Fruit fly (Drosophila melanogaster) ovary, adult (tissue): Measurements from ENCODE around the gene Idh3g.

ENCODE experiments used
- CG17801 ChIP-seq: fragments of 200-800 bp; optimal IDR thresholded peaks from 2 replicates; lab custom pipeline; 2019; ENCODE audit warnings: missing biosample characterization, mild to moderate bottlenecking, missing genetic modification characterization, moderate library complexity; ENCODE audit not compliant: partially characterized antibody

Idh3g gene

DNA sequence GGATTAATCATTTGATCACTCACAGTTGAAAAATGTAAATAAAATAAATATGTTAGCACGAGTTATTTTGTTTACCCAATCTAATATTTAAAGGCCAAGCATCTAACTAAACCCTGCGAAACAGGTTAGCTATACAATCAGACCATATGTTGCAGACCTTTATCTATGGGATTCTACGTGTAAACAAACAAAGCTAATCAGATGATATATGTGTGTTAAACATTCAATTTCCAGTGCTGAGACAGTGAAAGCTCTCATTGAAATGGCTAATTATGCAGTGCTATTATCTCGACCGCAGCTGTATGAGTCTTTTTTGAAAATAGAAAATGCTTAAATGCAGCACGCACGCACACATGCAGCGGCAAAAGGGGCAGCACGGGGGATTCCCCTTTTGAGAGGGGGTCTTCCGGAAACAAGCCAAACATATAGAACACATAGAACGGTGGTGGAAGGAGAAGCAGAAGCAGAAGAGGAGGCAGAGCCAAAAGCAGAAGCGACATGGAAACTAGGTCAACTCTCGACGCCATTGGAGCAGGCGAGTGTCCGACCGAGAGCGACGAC is 20.7 kb upstream of the Idh3g start:
- TF ChIP-seq CG17801, result no peak

DNA sequence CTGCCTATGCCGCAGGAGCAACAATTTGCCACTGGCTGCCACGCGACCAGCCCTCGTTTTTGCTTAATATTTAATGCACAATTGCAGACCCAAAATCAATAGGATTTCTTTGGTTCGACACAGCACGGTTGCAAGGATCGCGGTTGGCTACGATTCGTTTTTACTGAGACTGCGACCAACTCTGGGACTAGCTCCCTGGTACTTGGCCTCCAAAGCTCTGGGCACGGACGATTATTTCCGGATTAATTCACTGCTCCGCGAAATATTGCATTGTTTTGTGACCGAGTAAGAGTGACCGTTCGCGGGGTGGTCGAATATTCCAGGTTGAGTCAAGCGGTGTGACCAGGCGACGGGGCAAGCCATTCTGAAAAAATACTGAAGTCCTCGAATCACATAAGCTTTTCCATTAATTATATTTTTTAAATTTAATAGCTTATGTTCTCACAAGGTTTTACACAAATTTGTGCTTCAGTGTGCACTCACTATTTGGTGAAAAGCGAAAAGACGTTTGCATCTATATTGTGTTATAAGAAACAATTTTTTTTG is 19.6 kb upstream of the Idh3g start, which contains the start of gene Tnks:
TSS of gene Tnks (minus strand) at position 302 of the 546 bp plus-strand sequence.
- no peak for TF ChIP-seq CG17801

DNA sequence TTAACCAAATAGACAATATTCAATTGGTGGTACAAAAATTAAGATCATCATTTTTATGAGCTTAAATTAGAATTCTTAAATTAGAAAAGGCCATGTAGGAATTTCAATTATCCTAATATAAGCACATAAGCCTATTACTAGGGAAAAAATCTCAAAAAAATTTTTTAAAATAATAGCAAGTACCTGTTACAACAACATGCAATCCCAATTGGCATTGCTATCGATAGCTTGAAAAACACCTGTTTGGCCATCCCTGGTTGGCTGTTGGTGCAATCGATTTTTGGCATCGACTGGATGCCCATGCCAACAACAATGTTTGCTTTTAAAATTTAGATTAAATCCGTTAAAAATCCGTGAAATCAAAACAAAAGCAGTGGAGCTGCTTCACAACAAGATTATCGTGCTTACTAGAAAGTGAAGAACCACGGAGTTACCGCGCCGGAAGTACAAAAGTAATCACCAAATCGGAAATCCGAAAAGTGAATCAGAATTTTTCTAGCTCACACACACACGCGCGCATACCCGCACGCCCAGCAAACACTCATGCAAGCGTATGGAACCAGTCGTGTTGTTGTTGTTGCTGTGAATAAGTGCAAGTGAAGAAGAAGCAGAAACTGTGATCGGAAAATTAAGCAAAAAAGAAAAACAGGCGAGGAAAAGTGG is 19.0 kb upstream of the Idh3g start, which contains the start of gene RASSF8:
TSS of gene RASSF8 (plus strand) at position 265 of the 663 bp plus-strand sequence.
- peak; percentile 48 for TF ChIP-seq CG17801

DNA sequence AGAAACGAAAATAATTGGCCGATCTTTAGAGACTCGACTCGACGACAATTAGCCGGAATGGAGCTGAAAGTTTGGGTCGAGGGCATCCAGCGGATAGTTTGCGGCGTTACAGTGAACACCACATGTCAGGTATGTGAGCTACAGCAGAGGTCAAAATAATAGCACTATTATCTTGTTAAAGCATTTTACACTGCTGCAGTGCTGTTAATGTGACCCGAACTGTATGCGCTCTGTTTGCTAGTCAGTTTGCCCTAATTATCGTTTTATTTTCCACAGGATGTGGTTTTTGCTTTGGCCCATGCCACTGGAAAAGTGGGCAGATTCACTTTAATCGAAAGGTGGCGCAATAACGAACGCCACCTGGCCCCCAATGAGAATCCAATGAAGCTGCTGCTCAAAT is 18.3 kb upstream of the Idh3g start:
- no peak for TF ChIP-seq CG17801

DNA sequence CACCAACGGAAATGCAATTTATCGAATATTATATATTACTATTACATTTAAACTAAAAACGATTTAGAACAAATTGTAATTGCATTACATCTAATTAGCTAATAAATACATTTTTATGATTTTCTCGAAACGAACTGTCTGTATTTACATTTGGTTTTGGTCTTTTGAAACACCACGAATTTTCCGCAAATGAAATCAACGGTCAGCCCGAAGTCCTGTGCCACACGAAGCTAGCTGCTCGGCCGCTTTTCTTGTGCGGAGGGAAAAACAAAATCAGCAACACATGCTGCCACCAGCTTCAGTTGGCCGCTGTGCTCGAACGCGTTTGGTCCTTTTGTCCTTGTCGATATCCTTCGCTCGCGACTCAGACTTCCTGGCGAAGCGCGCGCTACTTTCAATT is 15.1 kb upstream of the Idh3g start, which contains the start of gene Lgr3:
TSS of gene Lgr3 (plus strand) at position 301 of the 400 bp plus-strand sequence.
- TF ChIP-seq CG17801, result no peak

DNA sequence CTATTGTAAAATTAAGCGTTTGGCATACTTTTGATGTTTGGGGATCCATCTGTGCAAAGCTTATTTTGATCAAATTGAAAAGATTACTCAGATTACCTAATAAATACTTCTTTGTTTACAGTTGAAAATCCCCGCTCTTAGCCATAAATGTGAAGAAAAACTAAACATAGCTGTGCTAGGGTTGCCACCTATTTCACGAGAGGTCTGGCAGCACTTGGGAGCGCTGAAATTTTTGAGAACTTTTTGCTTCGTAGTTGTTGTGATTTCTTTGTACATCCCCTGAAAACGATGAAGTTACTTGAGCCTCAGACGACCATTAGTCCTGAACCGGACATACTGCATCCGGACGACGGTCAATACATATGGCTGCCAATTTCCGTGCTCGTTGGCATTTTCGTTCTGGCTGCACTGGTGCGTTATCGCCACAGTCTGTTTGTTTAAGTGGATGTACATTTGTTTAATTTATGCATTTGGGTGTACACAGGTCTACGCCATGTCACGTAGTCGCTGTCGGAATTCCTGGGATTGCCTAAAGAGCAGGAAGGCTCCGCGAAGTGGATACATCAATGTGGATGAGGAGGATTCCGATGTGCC is 2.1 kb upstream of the Idh3g start, which contains the start of the genes CG4730 and CG5039:
TSS of gene CG4730 (minus strand) at position 194 of the 594 bp plus-strand sequence.
TSS of gene CG5039 (plus strand) at position 195 of the 594 bp plus-strand sequence.
- no peak for TF ChIP-seq CG17801

DNA sequence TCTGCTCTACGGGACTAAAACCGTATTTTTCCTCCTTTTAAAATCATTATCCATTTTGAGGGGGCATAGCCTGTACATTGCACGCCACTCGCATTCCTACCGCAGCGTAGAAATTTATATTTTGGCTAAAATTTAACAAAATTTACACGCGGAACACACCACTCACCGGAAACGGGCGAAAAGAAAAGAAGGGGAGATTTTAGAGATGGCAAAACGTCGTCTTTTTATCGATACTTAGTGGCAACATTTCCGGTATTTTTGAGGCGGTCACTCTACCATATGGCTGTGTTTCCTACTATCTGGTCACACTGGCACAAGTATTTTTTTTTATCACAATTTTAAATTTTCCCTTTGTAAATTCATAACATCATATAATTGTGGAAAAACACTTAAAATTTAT is 4.2 kb downstream of the Idh3g start, which contains the start of gene RpL27:
TSS of gene RpL27 (minus strand) at position 193 of the 400 bp plus-strand sequence.
- TF ChIP-seq CG17801, result peak; percentile 90

DNA sequence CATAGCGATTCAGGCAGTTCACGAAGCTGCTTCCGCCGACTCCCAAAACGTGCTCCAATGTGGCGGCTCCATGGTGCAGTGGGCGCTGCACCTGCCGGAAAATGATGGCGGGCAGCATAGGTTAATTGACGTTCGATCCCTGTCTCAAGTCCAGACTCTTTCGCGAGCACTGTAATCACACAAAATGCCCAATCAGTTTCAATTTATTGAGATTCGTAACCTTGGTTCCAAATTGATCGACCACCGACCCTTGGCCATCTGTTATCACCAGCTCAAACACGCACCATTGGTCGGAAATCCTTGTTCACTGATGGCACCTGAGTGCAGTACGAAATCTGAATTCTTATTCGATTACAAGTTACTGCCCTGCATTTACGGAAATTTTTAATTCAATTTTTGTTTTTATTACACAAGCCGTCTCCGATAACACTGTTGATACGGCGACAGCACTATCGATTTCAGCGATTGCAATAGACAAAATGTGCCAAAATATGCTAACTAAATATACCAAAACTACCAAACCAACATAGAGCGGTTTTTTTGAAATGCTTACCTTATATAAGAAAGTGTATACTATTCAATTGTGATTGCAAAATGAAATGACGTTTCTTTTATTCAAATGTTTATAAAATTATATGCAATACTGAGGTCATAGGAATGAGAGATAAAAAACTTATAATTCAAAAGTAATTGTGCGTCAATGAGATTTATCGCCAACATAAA is 6.2 kb downstream of the Idh3g start, which contains the start of gene CLS:
TSS of gene CLS (minus strand) at position 673 of the 723 bp plus-strand sequence.
- no peak for TF ChIP-seq CG17801

DNA sequence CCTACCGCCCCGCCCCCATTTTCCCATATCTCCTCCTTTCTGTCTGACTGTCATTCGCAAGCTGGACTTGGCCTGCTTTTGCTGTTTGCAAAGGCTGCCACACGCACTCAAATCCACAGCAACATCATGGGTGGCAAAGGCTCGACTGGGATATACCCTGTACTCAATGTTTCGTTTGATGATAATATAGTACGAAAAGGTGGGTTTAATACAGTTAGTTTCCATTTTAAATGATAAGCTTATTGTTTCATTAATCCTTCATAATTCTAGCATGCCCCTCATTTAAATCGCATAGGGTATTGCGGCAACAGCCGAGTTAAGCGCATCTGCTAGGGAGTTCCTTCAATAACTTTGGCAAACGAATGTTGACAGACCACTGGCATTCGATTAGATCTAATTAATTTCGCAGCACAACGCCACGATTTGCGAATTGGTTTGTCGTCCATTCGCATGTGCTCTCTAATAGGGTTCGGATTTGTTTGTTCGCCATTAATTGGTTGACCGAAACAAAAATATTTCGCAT is 13.6 kb downstream of the Idh3g start:
- TF ChIP-seq CG17801, result no peak

DNA sequence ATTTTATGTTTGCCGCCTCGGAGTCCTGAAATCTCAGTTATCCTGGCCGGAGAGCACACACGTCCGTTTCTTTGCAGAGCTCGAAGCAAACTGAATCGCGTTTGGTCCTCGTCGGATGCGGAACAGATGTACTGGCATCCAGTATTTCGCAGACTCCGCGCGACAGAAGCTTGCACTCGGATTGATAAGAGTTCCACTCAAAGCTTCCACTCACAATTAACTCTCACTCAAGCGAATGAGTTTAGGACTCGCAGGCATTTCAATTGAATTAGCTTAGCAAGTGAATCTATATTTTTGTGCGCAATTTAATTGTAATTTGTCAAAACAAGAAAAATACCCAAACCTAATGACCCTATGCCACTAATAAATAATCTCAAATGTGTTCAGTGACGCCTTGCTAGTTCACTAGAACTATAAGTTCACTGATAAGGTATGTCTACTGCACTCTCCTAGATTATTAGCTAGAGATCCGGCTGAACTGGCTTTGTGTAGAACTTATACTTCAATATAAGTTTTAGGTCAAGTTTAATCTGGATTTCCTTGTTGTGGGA is 39.5 kb downstream of the Idh3g start:
- no peak for TF ChIP-seq CG17801

DNA sequence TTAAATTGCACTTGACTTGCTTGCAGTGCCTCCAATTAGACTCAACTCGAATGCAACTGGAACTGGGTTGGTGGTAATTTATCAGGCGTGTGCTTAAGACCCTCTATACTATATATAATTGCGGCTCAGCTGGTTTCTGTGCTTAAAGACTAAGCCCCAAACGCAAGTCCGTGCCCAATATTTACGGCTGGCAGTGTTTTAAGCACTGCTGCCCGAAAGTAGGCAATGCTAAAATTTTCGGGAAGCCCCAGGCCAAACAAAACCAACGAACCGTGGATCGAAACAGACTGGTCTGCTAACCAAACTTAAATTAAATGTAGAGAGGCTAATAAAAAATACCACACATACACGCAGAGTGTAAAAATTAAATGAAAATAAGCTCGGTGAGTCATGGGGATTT is 40.4 kb downstream of the Idh3g start:
- no peak for TF ChIP-seq CG17801

DNA sequence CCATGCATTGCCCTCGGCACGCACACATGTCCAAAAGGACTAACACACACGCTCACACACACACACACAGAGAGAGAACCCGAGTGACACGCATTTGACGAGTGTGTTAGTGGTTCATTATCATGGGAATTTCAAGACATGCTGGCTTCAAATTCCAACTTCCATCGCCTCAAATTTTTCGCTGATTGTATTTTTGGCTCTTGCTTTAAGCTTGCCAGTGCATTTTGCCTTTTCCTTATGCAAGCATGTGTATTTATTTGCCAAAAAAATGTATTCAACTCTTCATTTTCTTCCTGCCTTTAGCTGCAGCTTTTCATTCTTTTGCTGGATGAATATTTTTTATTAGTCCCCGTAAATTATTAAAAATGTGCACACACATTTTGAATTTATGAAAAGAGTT is 43.1 kb downstream of the Idh3g start:
- no peak for TF ChIP-seq CG17801
